Fruit fly (Drosophila melanogaster) whole organism, embryonic: ENCODE data around the gene Rpt4.
A peak's percentile ranks its signal among the peaks of the same experiment; 100 is the strongest.

Source experiments
- CG11695 ChIP-seq: fragments of 200-800 bp; sonication (Bioruptor generic); IDR thresholded peaks from 3 replicates; pipeline ENCODE4 v1.3.6; 2022; ENCODE audit warnings: missing biosample characterization, missing genetic modification characterization
- CG11723 ChIP-seq: fragments of 200-800 bp; sonication (Bioruptor generic); optimal IDR thresholded peaks from 2 replicates; lab custom pipeline; 2017; ENCODE audit warnings: missing biosample characterization, mild to moderate bottlenecking, missing genetic modification characterization
- CG12219 ChIP-seq: fragments of 200-800 bp; sonication (Bioruptor generic); optimal IDR thresholded peaks from 3 replicates; lab custom pipeline; 2018; ENCODE audit warnings: missing biosample characterization, mild to moderate bottlenecking, missing genetic modification characterization
- CG12391 ChIP-seq: fragments of 200-800 bp; sonication (Bioruptor generic); optimal IDR thresholded peaks from 3 replicates; lab custom pipeline; 2018; ENCODE audit warnings: missing biosample characterization, mild to moderate bottlenecking, missing genetic modification characterization, moderate library complexity
- CG13123 ChIP-seq: fragments of 200-800 bp; sonication (Bioruptor generic); optimal IDR thresholded peaks from 2 replicates; lab custom pipeline; 2016; ENCODE audit warnings: missing biosample characterization, missing genetic modification characterization
- CG13287 ChIP-seq: fragments of 200-800 bp; sonication (Bioruptor generic); IDR thresholded peaks from 2 replicates; pipeline ENCODE4 v1.3.6; 2022; ENCODE audit warnings: missing biosample characterization, missing genetic modification characterization; ENCODE audit not compliant: partially characterized antibody
- CG13624 ChIP-seq: fragments of 200-800 bp; sonication (Bioruptor generic); optimal IDR thresholded peaks from 2 replicates; lab custom pipeline; 2016; ENCODE audit warnings: missing biosample characterization, missing genetic modification characterization
- CG1603 ChIP-seq: fragments of 200-800 bp; sonication (Bioruptor generic); optimal IDR thresholded peaks from 2 replicates; lab custom pipeline; 2019; ENCODE audit warnings: missing biosample characterization, mild to moderate bottlenecking, missing genetic modification characterization, moderate library complexity
- CG1832 ChIP-seq: fragments of 200-800 bp; sonication (Bioruptor generic); optimal IDR thresholded peaks from 2 replicates; lab custom pipeline; 2017; ENCODE audit warnings: missing biosample characterization, mild to moderate bottlenecking, missing genetic modification characterization, inconsistent platforms
- CG18476 ChIP-seq: fragments of 200-800 bp; sonication (Bioruptor generic); optimal IDR thresholded peaks from 2 replicates; lab custom pipeline; 2016; ENCODE audit warnings: missing biosample characterization, mild to moderate bottlenecking, missing genetic modification characterization
- CG18599 ChIP-seq: fragments of 200-800 bp; sonication (Bioruptor generic); optimal IDR thresholded peaks from 3 replicates; lab custom pipeline; 2017; ENCODE audit warnings: missing biosample characterization, missing genetic modification characterization, mild to moderate bottlenecking, moderate library complexity, missing genetic modification reagents
- CG3065 ChIP-seq: fragments of 200-800 bp; sonication (Bioruptor generic); optimal IDR thresholded peaks from 2 replicates; lab custom pipeline; 2016; ENCODE audit warnings: missing biosample characterization, missing genetic modification characterization
- CG31365 ChIP-seq: fragments of 200-800 bp; sonication (Bioruptor generic); optimal IDR thresholded peaks from 2 replicates; lab custom pipeline; 2018; ENCODE audit warnings: missing biosample characterization, mild to moderate bottlenecking, missing genetic modification characterization
- CG33557 ChIP-seq: fragments of 200-800 bp; sonication (Bioruptor generic); optimal IDR thresholded peaks from 2 replicates; lab custom pipeline; 2019; ENCODE audit warnings: missing biosample characterization, mild to moderate bottlenecking, missing genetic modification characterization, moderate library complexity
- CG3847 ChIP-seq: fragments of 200-800 bp; sonication (Bioruptor generic); IDR thresholded peaks from 2 replicates; pipeline ENCODE4 v1.3.6; 2022; ENCODE audit warnings: missing biosample characterization, missing genetic modification characterization
- CG4404 ChIP-seq: fragments of 200-800 bp; sonication (Bioruptor generic); IDR thresholded peaks from 2 replicates; pipeline ENCODE4 v1.3.6; 2022; ENCODE audit warnings: missing biosample characterization, missing genetic modification characterization
- CG7987 ChIP-seq: fragments of 200-800 bp; sonication (Bioruptor generic); optimal IDR thresholded peaks from 2 replicates; lab custom pipeline; 2018; ENCODE audit warnings: missing biosample characterization, mild to moderate bottlenecking, missing genetic modification characterization, moderate library complexity
- CG9437 ChIP-seq: fragments of 200-800 bp; sonication (Bioruptor generic); optimal IDR thresholded peaks from 2 replicates; lab custom pipeline; 2018; ENCODE audit warnings: missing biosample characterization, mild to moderate bottlenecking, missing genetic modification characterization
- CG9609 ChIP-seq: fragments of 200-800 bp; sonication (Bioruptor generic); optimal IDR thresholded peaks from 3 replicates; lab custom pipeline; 2016; ENCODE audit warnings: missing biosample characterization, missing genetic modification characterization
- CG9876 ChIP-seq: fragments of 200-800 bp; sonication (Bioruptor generic); optimal IDR thresholded peaks from 2 replicates; lab custom pipeline; 2016; ENCODE audit warnings: missing biosample characterization, missing genetic modification characterization
- Fer2 ChIP-seq: fragments of 200-800 bp; sonication (Bioruptor generic); optimal IDR thresholded peaks from 2 replicates; lab custom pipeline; 2018; ENCODE audit warnings: missing biosample characterization, mild to moderate bottlenecking, missing genetic modification characterization, moderate library complexity
- Hmr ChIP-seq: fragments of 200-800 bp; sonication (Bioruptor generic); optimal IDR thresholded peaks from 3 replicates; lab custom pipeline; 2017; ENCODE audit warnings: mild to moderate bottlenecking, missing biosample characterization, missing genetic modification reagents, missing genetic modification characterization
- Med ChIP-seq: fragments of 200-800 bp; sonication (Bioruptor generic); peaks from one replicate; lab custom pipeline; 2016; ENCODE audit warnings: missing biosample characterization, missing genetic modification characterization, mild to moderate bottlenecking, inconsistent platforms, moderate library complexity
- Meics ChIP-seq: fragments of 200-800 bp; sonication (Bioruptor generic); optimal IDR thresholded peaks from 2 replicates; lab custom pipeline; 2017; ENCODE audit warnings: missing biosample characterization, mild to moderate bottlenecking, missing genetic modification characterization
- Mrtf ChIP-seq: fragments of 200-800 bp; sonication (Bioruptor generic); IDR thresholded peaks from 3 replicates; pipeline ENCODE4 v1.3.6; 2022; ENCODE audit warnings: missing biosample characterization, missing genetic modification characterization
- NFAT ChIP-seq: fragments of 200-800 bp; sonication (Bioruptor generic); IDR thresholded peaks from 2 replicates; pipeline ENCODE4 v1.3.6; 2022; ENCODE audit warnings: missing biosample characterization, missing genetic modification characterization
- NK7.1 ChIP-seq: fragments of 200-800 bp; sonication (Bioruptor generic); optimal IDR thresholded peaks from 3 replicates; lab custom pipeline; 2016; ENCODE audit warnings: missing biosample characterization, missing genetic modification characterization
- Oli ChIP-seq: fragments of 200-800 bp; sonication (Bioruptor generic); optimal IDR thresholded peaks from 2 replicates; lab custom pipeline; 2018; ENCODE audit warnings: missing biosample characterization, mild to moderate bottlenecking, missing genetic modification characterization, moderate library complexity
- Pdp1 ChIP-seq, 2 experiments: fragments of 200-800 bp; sonication (Bioruptor generic); optimal IDR thresholded peaks; 3 replicates each; lab custom pipeline; 2016; ENCODE audit warnings: missing biosample characterization in 2 of 2, missing genetic modification characterization in 2 of 2, mild to moderate bottlenecking in 1 of 2, moderate library complexity in 1 of 2
- Scr ChIP-seq: fragments of 200-800 bp; sonication (Bioruptor generic); IDR thresholded peaks from 2 replicates; pipeline ENCODE4 v1.3.6; 2022; ENCODE audit warnings: missing biosample characterization, missing genetic modification characterization; ENCODE audit not compliant: partially characterized antibody
- Side ChIP-seq: fragments of 200-800 bp; sonication (Bioruptor generic); optimal IDR thresholded peaks from 2 replicates; lab custom pipeline; 2016; ENCODE audit warnings: missing biosample characterization, missing genetic modification characterization
- Ssrp ChIP-seq: fragments of 200-800 bp; sonication (Bioruptor generic); optimal IDR thresholded peaks from 2 replicates; lab custom pipeline; 2018; ENCODE audit warnings: missing biosample characterization, mild to moderate bottlenecking, missing genetic modification characterization, moderate library complexity
- bbx ChIP-seq: fragments of 200-800 bp; sonication (Bioruptor generic); IDR thresholded peaks from 2 replicates; pipeline ENCODE4 v1.3.6; 2022; ENCODE audit warnings: missing biosample characterization, missing genetic modification characterization; ENCODE audit not compliant: partially characterized antibody
- bsh ChIP-seq, 2 experiments: fragments of 200-800 bp; sonication (Bioruptor generic); optimal IDR thresholded peaks; 2 replicates each; lab custom pipeline; 2017 to 2018; ENCODE audit warnings: mild to moderate bottlenecking in 2 of 2, missing biosample characterization in 2 of 2, missing genetic modification characterization in 2 of 2, moderate library complexity in 1 of 2
- cwo ChIP-seq: fragments of 200-800 bp; sonication (Bioruptor generic); optimal IDR thresholded peaks from 3 replicates; lab custom pipeline; 2017; ENCODE audit warnings: missing biosample characterization, missing genetic modification characterization, mild to moderate bottlenecking, moderate library complexity, missing genetic modification reagents
- dan ChIP-seq: fragments of 200-800 bp; sonication (Bioruptor generic); IDR thresholded peaks from 2 replicates; pipeline ENCODE4 v1.3.6; 2022; ENCODE audit warnings: missing biosample characterization, missing genetic modification characterization
- fd102C ChIP-seq: fragments of 200-800 bp; sonication (Bioruptor generic); optimal IDR thresholded peaks from 2 replicates; lab custom pipeline; 2018; ENCODE audit warnings: missing biosample characterization, mild to moderate bottlenecking, missing genetic modification characterization, moderate library complexity
- fd96Cb ChIP-seq: fragments of 200-800 bp; sonication (Bioruptor generic); optimal IDR thresholded peaks from 2 replicates; lab custom pipeline; 2018; ENCODE audit warnings: missing biosample characterization, mild to moderate bottlenecking, missing genetic modification characterization, moderate library complexity
- gsb ChIP-seq: fragments of 200-800 bp; sonication (Bioruptor generic); IDR thresholded peaks from 2 replicates; pipeline ENCODE4 v1.3.6; 2022; ENCODE audit warnings: missing biosample characterization, missing genetic modification characterization
- jumu ChIP-seq: fragments of 200-800 bp; sonication (Bioruptor generic); optimal IDR thresholded peaks from 3 replicates; lab custom pipeline; 2016; ENCODE audit warnings: missing biosample characterization, missing genetic modification characterization
- kah ChIP-seq: fragments of 200-800 bp; sonication (Bioruptor generic); optimal IDR thresholded peaks from 2 replicates; lab custom pipeline; 2018; ENCODE audit warnings: missing biosample characterization, mild to moderate bottlenecking, missing genetic modification characterization
- nerfin-2 ChIP-seq: fragments of 200-800 bp; sonication (Bioruptor generic); IDR thresholded peaks from 2 replicates; pipeline ENCODE4 v1.3.6; 2022; ENCODE audit warnings: missing biosample characterization, missing genetic modification characterization; ENCODE audit not compliant: partially characterized antibody
- sens ChIP-seq: fragments of 200-800 bp; sonication (Bioruptor generic); peaks from one replicate; lab custom pipeline; 2016; ENCODE audit warnings: missing biosample characterization, missing genetic modification characterization
- sim ChIP-seq: fragments of 200-800 bp; sonication (Bioruptor generic); IDR thresholded peaks from 2 replicates; pipeline ENCODE4 v1.3.6; 2022; ENCODE audit warnings: missing biosample characterization, missing genetic modification characterization
- so ChIP-seq: fragments of 200-800 bp; sonication (Bioruptor generic); IDR thresholded peaks from 3 replicates; pipeline ENCODE4 v1.3.6; 2022; ENCODE audit warnings: missing biosample characterization, missing genetic modification characterization
- tio ChIP-seq: fragments of 200-800 bp; sonication (Bioruptor generic); optimal IDR thresholded peaks from 2 replicates; lab custom pipeline; 2017; ENCODE audit warnings: missing biosample characterization, missing genetic modification characterization, inconsistent platforms
- twi ChIP-seq: fragments of 200-800 bp; optimal IDR thresholded peaks from 2 replicates; lab custom pipeline; 2019; ENCODE audit warnings: missing biosample characterization, mild to moderate bottlenecking, missing genetic modification characterization, moderate library complexity
- usp ChIP-seq: fragments of >200 bp; optimal IDR thresholded peaks from 2 replicates; lab custom pipeline; 2017; ENCODE audit warnings: missing biosample characterization, missing genetic modification characterization
- vfl ChIP-seq: fragments of 200-800 bp; sonication (Bioruptor generic); optimal IDR thresholded peaks from 2 replicates; lab custom pipeline; 2016; ENCODE audit warnings: missing biosample characterization, missing genetic modification characterization
- zfh2 ChIP-seq: fragments of 200-800 bp; sonication (Bioruptor generic); optimal IDR thresholded peaks from 2 replicates; lab custom pipeline; 2016; ENCODE audit warnings: missing biosample characterization, missing genetic modification characterization

Gene Rpt4

DNA sequence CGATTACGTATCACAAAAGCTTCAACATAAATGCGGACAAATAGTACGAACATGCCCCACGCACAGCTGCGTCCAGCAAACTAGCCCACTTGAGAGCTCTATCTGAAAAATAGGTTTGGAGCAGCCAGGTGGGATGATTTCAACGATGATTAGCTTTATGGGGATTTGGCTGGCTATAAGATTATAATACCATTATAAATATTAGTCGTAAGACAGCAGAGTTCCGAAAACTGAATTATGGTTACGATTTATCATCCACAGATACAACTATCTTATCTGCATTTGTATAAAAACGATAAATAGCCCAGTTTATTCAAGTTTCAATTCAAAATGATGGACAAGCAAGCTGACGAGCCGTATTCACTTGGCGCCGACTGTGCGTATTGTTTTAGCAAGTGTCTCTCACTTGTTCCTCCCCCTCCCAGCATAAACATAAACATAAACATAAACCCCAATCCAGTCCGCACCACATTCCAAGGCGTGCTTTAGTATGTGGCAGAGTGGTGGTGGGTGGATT, 27.4 kb downstream of the Rpt4 start (continued):
- peak; percentile 88 for TF ChIP-seq Hmr (GFP tag; lab: Kevin White, UChicago)
- no peak for TF ChIP-seq CG3065 (GFP tag; lab: Kevin White, UChicago)
- TF ChIP-seq CG13123 (GFP tag; lab: Kevin White, UChicago), result no peak
- TF ChIP-seq CG3847 (GFP tag; lab: Robert Waterston, UW), result peak; percentile 67
- peak; percentile 60 for TF ChIP-seq Ssrp
- peak; percentile 78 for TF ChIP-seq CG11695 (GFP tag; lab: Robert Waterston, UW)
- TF ChIP-seq CG9437, result peak; percentile 80
- TF ChIP-seq Med (GFP tag; lab: Kevin White, UChicago), result peak; percentile 94
- no peak for TF ChIP-seq dan (GFP tag; lab: Robert Waterston, UW)
- TF ChIP-seq Meics (GFP tag; lab: Kevin White, UChicago), result peak; percentile 89
- TF ChIP-seq nerfin-2 (GFP tag; lab: Robert Waterston, UW), result no peak
- no peak for TF ChIP-seq CG13287 (GFP tag; lab: Robert Waterston, UW)
- TF ChIP-seq CG12391 (tag; lab: Kevin White, UChicago), result peak; percentile 71
- TF ChIP-seq CG33557 (GFP tag; lab: Kevin White, UChicago), result no peak
- TF ChIP-seq cwo (GFP tag; lab: Kevin White, UChicago), result peak; percentile 80
- peak; percentile 79; the same call in 2 of the 3 replicates for TF ChIP-seq so (GFP tag; lab: Robert Waterston, UW)
- TF ChIP-seq CG9609 (GFP tag; lab: Kevin White, UChicago), result peak; percentile 49
- peak; percentile 49 for TF ChIP-seq CG13624 (GFP tag; lab: Kevin White, UChicago)
- TF ChIP-seq CG18476 (GFP tag; lab: Kevin White, UChicago), result peak; percentile 79
- no peak for TF ChIP-seq CG9876 (GFP tag; lab: Kevin White, UChicago)
- TF ChIP-seq usp (GFP tag; lab: Kevin White, UChicago), result no peak
- TF ChIP-seq fd102C, result no peak
- TF ChIP-seq CG11723 (GFP tag; lab: Kevin White, UChicago), result peak; percentile 73
- peak; percentile 93 for TF ChIP-seq CG18599 (GFP tag; lab: Kevin White, UChicago)
- peak; percentile 41 for TF ChIP-seq Side (GFP tag; lab: Kevin White, UChicago)
- TF ChIP-seq bbx (GFP tag; lab: Robert Waterston, UW), result no peak
- TF ChIP-seq NFAT (GFP tag; lab: Robert Waterston, UW), result no peak
- TF ChIP-seq Fer2 (tag; lab: Kevin White, UChicago), result peak; percentile 13
- peak; percentile 46; the same call in 1 of the 3 replicates for TF ChIP-seq Mrtf
- no peak for TF ChIP-seq Scr (GFP tag; lab: Robert Waterston, UW)
- TF ChIP-seq CG1603 (tag; lab: Kevin White, UChicago), result peak; percentile 63
- peak; percentile 91 for TF ChIP-seq sens (GFP tag; lab: Kevin White, UChicago)
- TF ChIP-seq CG31365 (tag; lab: Kevin White, UChicago), result peak; percentile 51
- TF ChIP-seq vfl (GFP tag; lab: Kevin White, UChicago), result peak; percentile 30
- no peak for TF ChIP-seq jumu (GFP tag; lab: Kevin White, UChicago)
- peak; percentile 44 for TF ChIP-seq CG7987 (GFP tag; lab: Kevin White, UChicago)
- peak; percentile 42 for TF ChIP-seq kah (GFP tag; lab: Kevin White, UChicago)
- no peak for TF ChIP-seq NK7.1 (GFP tag; lab: Kevin White, UChicago)
- peak; percentile 83 for TF ChIP-seq CG12219 (GFP tag; lab: Kevin White, UChicago)
- TF ChIP-seq Pdp1 (GFP tag; optimal IDR thresholded peaks at IDR 0.05; lab: Kevin White, UChicago), result peak; percentile 47 to 56
- TF ChIP-seq fd96Cb, result peak; percentile 69
- TF ChIP-seq zfh2 (GFP tag; lab: Kevin White, UChicago), result peak; percentile 37
- TF ChIP-seq bsh (GFP tag; optimal IDR thresholded peaks at IDR 0.05; lab: Kevin White, UChicago), result peak in 1 of 2 experiments; percentile 60
- TF ChIP-seq CG4404 (GFP tag; lab: Robert Waterston, UW), result 0 out of 2 replicates have a peak, but pooled peaks have one; percentile 12
- TF ChIP-seq CG1832 (GFP tag; lab: Kevin White, UChicago), result no peak
- TF ChIP-seq sim (GFP tag; lab: Robert Waterston, UW), result no peak
- peak; percentile 65 for TF ChIP-seq gsb (GFP tag; lab: Robert Waterston, UW)
- TF ChIP-seq tio (GFP tag; lab: Kevin White, UChicago), result no peak
- TF ChIP-seq twi (tag; lab: Kevin White, UChicago), result peak; percentile 23
- peak; percentile 84 for TF ChIP-seq Oli (tag; lab: Kevin White, UChicago)
